Fruit fly (Drosophila melanogaster) whole organism, prepupa: ENCODE measurements around the gene CG1999.

ENCODE experiments used
- Blimp-1 ChIP-seq: fragments of 200-800 bp; sonication (Bioruptor generic); optimal IDR thresholded peaks from 3 replicates; lab custom pipeline; 2017; ENCODE audit warnings: missing biosample characterization, missing genetic modification characterization, mild to moderate bottlenecking, moderate library complexity, missing genetic modification reagents
- CG10631 ChIP-seq: fragments of 200-800 bp; sonication (Bioruptor generic); optimal IDR thresholded peaks from 2 replicates; lab custom pipeline; 2016; ENCODE audit warnings: missing biosample characterization, missing genetic modification characterization
- CG11902 ChIP-seq: fragments of 200-800 bp; sonication (Bioruptor generic); optimal IDR thresholded peaks from 3 replicates; lab custom pipeline; 2016; ENCODE audit warnings: missing biosample characterization, missing genetic modification characterization
- CG15336 ChIP-seq: fragments of 200-800 bp; sonication (Bioruptor generic); IDR thresholded peaks from 2 replicates; pipeline ENCODE4 v1.3.6; 2022; ENCODE audit warnings: missing biosample characterization, missing genetic modification characterization
- CG3032 ChIP-seq: fragments of 200-800 bp; optimal IDR thresholded peaks from 2 replicates; lab custom pipeline; 2019; ENCODE audit warnings: missing biosample characterization, mild to moderate bottlenecking, missing genetic modification characterization, moderate library complexity
- CG31627 ChIP-seq: fragments of 200-800 bp; sonication (Bioruptor generic); optimal IDR thresholded peaks from 3 replicates; lab custom pipeline; 2016; ENCODE audit warnings: missing biosample characterization, missing genetic modification characterization
- CG32006 ChIP-seq: fragments of 200-800 bp; sonication (Bioruptor generic); optimal IDR thresholded peaks from 3 replicates; lab custom pipeline; 2017; ENCODE audit warnings: missing biosample characterization, mild to moderate bottlenecking, missing genetic modification characterization
- CG34406 ChIP-seq: fragments of 200-800 bp; sonication (Bioruptor generic); optimal IDR thresholded peaks from 3 replicates; lab custom pipeline; 2016; ENCODE audit warnings: missing biosample characterization, missing genetic modification characterization
- CG3919 ChIP-seq: fragments of 200-800 bp; sonication (Bioruptor generic); optimal IDR thresholded peaks from 3 replicates; lab custom pipeline; 2016; ENCODE audit warnings: missing biosample characterization, missing genetic modification characterization
- CG4318 ChIP-seq: fragments of 200-800 bp; sonication (Bioruptor generic); optimal IDR thresholded peaks from 3 replicates; lab custom pipeline; 2017; ENCODE audit warnings: missing biosample characterization, mild to moderate bottlenecking, missing genetic modification characterization
- CG6163 ChIP-seq: fragments of 200-800 bp; sonication (Bioruptor generic); IDR thresholded peaks from 3 replicates; pipeline ENCODE4 v1.3.6; 2022; ENCODE audit warnings: missing biosample characterization, missing genetic modification characterization
- CG6276 ChIP-seq: fragments of 200-800 bp; sonication (Bioruptor generic); optimal IDR thresholded peaks from 2 replicates; lab custom pipeline; 2017; ENCODE audit warnings: missing biosample characterization, mild to moderate bottlenecking, missing genetic modification characterization
- CG6792 ChIP-seq: fragments of 200-800 bp; sonication (Bioruptor generic); optimal IDR thresholded peaks from 3 replicates; lab custom pipeline; 2016; ENCODE audit warnings: missing biosample characterization, missing genetic modification characterization
- CG6808 ChIP-seq: fragments of 200-800 bp; sonication (Bioruptor generic); optimal IDR thresholded peaks from 3 replicates; lab custom pipeline; 2017; ENCODE audit warnings: missing biosample characterization, missing genetic modification characterization, mild to moderate bottlenecking, moderate library complexity, missing genetic modification reagents
- CG6854 ChIP-seq: fragments of 200-800 bp; sonication (Bioruptor generic); optimal IDR thresholded peaks from 2 replicates; lab custom pipeline; 2017; ENCODE audit warnings: missing biosample characterization, mild to moderate bottlenecking, missing genetic modification characterization
- CG7368 ChIP-seq: fragments of 200-800 bp; sonication (Bioruptor generic); optimal IDR thresholded peaks from 3 replicates; lab custom pipeline; 2016; ENCODE audit warnings: missing biosample characterization, missing genetic modification characterization
- CG8632 ChIP-seq: fragments of 200-800 bp; sonication (Bioruptor generic); optimal IDR thresholded peaks from 3 replicates; lab custom pipeline; 2016; ENCODE audit warnings: missing biosample characterization, missing genetic modification characterization
- Eip75B ChIP-seq: fragments of 200-800 bp; sonication (Bioruptor generic); optimal IDR thresholded peaks from 3 replicates; lab custom pipeline; 2016; ENCODE audit warnings: missing biosample characterization, missing genetic modification characterization
- Eip78C ChIP-seq: fragments of 200-800 bp; sonication (Bioruptor generic); peaks from one replicate; lab custom pipeline; 2016; ENCODE audit warnings: missing biosample characterization, missing genetic modification characterization
- Eip93F ChIP-seq: fragments of 200-800 bp; sonication (Bioruptor generic); optimal IDR thresholded peaks from 2 replicates; lab custom pipeline; 2016; ENCODE audit warnings: missing biosample characterization, mild to moderate bottlenecking, missing genetic modification characterization
- Ets21C ChIP-seq: fragments of 200-800 bp; sonication (Bioruptor generic); optimal IDR thresholded peaks from 3 replicates; lab custom pipeline; 2016; ENCODE audit warnings: missing biosample characterization, missing genetic modification characterization
- Ets96B ChIP-seq: fragments of 200-800 bp; optimal IDR thresholded peaks from 2 replicates; lab custom pipeline; 2019; ENCODE audit warnings: missing biosample characterization, mild to moderate bottlenecking, missing genetic modification characterization, moderate library complexity
- Hr38 ChIP-seq: sonication (Bioruptor generic); optimal IDR thresholded peaks from 2 replicates; lab custom pipeline; 2016; ENCODE audit warnings: missing biosample characterization, missing genetic modification characterization
- Hr39 ChIP-seq: fragments of 200-800 bp; sonication (Bioruptor generic); optimal IDR thresholded peaks from 2 replicates; lab custom pipeline; 2016; ENCODE audit warnings: missing biosample characterization, missing genetic modification characterization
- Hr4 ChIP-seq: fragments of 200-800 bp; sonication (Bioruptor generic); optimal IDR thresholded peaks from 3 replicates; lab custom pipeline; 2016; ENCODE audit warnings: missing biosample characterization, missing genetic modification characterization
- Lpt ChIP-seq: fragments of 200-800 bp; sonication (Bioruptor generic); optimal IDR thresholded peaks from 3 replicates; lab custom pipeline; 2016; ENCODE audit warnings: missing biosample characterization, missing genetic modification characterization
- Met ChIP-seq: fragments of 200-800 bp; sonication (Bioruptor generic); optimal IDR thresholded peaks from 3 replicates; lab custom pipeline; 2016; ENCODE audit warnings: missing biosample characterization, missing genetic modification characterization
- OdsH ChIP-seq: fragments of 200-800 bp; sonication (Bioruptor generic); optimal IDR thresholded peaks from 3 replicates; lab custom pipeline; 2016; ENCODE audit warnings: missing biosample characterization, missing genetic modification characterization
- Smox ChIP-seq: fragments of 200-800 bp; sonication (Bioruptor generic); optimal IDR thresholded peaks from 3 replicates; lab custom pipeline; 2016; ENCODE audit warnings: missing biosample characterization, missing genetic modification characterization
- Sox102F ChIP-seq: fragments of 200-800 bp; sonication (Bioruptor generic); optimal IDR thresholded peaks from 2 replicates; lab custom pipeline; 2016; ENCODE audit warnings: missing biosample characterization, mild to moderate bottlenecking, missing genetic modification characterization
- Sox14 ChIP-seq: fragments of 200-800 bp; sonication (Bioruptor generic); optimal IDR thresholded peaks from 3 replicates; lab custom pipeline; 2016; ENCODE audit warnings: missing biosample characterization, missing genetic modification characterization
- acj6 ChIP-seq: fragments of 200-800 bp; sonication (Bioruptor generic); optimal IDR thresholded peaks from 3 replicates; lab custom pipeline; 2016; ENCODE audit warnings: missing biosample characterization, missing genetic modification characterization
- dac ChIP-seq: fragments of 200-800 bp; sonication (Bioruptor generic); optimal IDR thresholded peaks from 2 replicates; lab custom pipeline; 2017; ENCODE audit warnings: missing biosample characterization, mild to moderate bottlenecking, missing genetic modification characterization
- dsx ChIP-seq: fragments of 200-800 bp; optimal IDR thresholded peaks from 3 replicates; lab custom pipeline; 2019; ENCODE audit warnings: missing biosample characterization, mild to moderate bottlenecking, missing genetic modification characterization, moderate library complexity; ENCODE audit not compliant: poor library complexity, severe bottlenecking
- eg ChIP-seq: fragments of 200-800 bp; sonication (Bioruptor generic); IDR thresholded peaks from 3 replicates; pipeline ENCODE4 v1.3.6; 2022; ENCODE audit warnings: missing biosample characterization, missing genetic modification characterization
- esn ChIP-seq: fragments of 200-800 bp; sonication (Bioruptor generic); optimal IDR thresholded peaks from 2 replicates; lab custom pipeline; 2016; ENCODE audit warnings: missing biosample characterization, mild to moderate bottlenecking, missing genetic modification characterization, moderate library complexity
- fd59A ChIP-seq: fragments of 200-800 bp; sonication (Bioruptor generic); optimal IDR thresholded peaks from 2 replicates; lab custom pipeline; 2017; ENCODE audit warnings: missing biosample characterization, mild to moderate bottlenecking, missing genetic modification characterization, missing genetic modification reagents
- fd85E ChIP-seq: fragments of 200-800 bp; sonication (Bioruptor generic); optimal IDR thresholded peaks from 3 replicates; lab custom pipeline; 2016; ENCODE audit warnings: missing biosample characterization, missing genetic modification characterization
- fkh ChIP-seq: fragments of 200-800 bp; sonication (Bioruptor generic); optimal IDR thresholded peaks from 3 replicates; lab custom pipeline; 2017; ENCODE audit warnings: missing biosample characterization, mild to moderate bottlenecking, missing genetic modification characterization, moderate library complexity
- lz ChIP-seq: fragments of 200-800 bp; sonication (Bioruptor generic); optimal IDR thresholded peaks from 3 replicates; lab custom pipeline; 2016; ENCODE audit warnings: missing biosample characterization, missing genetic modification characterization
- net ChIP-seq: fragments of 200-800 bp; sonication (Bioruptor generic); optimal IDR thresholded peaks from 3 replicates; lab custom pipeline; 2016; ENCODE audit warnings: missing biosample characterization, missing genetic modification characterization
- pdm3 ChIP-seq: fragments of 200-800 bp; sonication (Bioruptor generic); optimal IDR thresholded peaks from 3 replicates; lab custom pipeline; 2016; ENCODE audit warnings: missing biosample characterization, missing genetic modification characterization
- ss ChIP-seq, 2 experiments: fragments of 200-800 bp; sonication (Bioruptor generic); optimal IDR thresholded peaks; 2 replicates in 1 of 2; 3 replicates in 1 of 2; lab custom pipeline; 2017 to 2018; ENCODE audit warnings: mild to moderate bottlenecking in 2 of 2, missing biosample characterization in 2 of 2, missing genetic modification characterization in 2 of 2, moderate library complexity in 1 of 2
- svp ChIP-seq: fragments of 200-800 bp; sonication (Bioruptor generic); peaks from one replicate; lab custom pipeline; 2016; ENCODE audit warnings: missing biosample characterization, missing genetic modification characterization
- topi ChIP-seq: fragments of 200-800 bp; sonication (Bioruptor generic); optimal IDR thresholded peaks from 3 replicates; lab custom pipeline; 2016; ENCODE audit warnings: missing biosample characterization, missing genetic modification characterization
- vri ChIP-seq: fragments of 200-800 bp; sonication (Bioruptor generic); optimal IDR thresholded peaks from 3 replicates; lab custom pipeline; 2016; ENCODE audit warnings: missing biosample characterization, mild to moderate bottlenecking, missing genetic modification characterization

The CG1999 gene

DNA sequence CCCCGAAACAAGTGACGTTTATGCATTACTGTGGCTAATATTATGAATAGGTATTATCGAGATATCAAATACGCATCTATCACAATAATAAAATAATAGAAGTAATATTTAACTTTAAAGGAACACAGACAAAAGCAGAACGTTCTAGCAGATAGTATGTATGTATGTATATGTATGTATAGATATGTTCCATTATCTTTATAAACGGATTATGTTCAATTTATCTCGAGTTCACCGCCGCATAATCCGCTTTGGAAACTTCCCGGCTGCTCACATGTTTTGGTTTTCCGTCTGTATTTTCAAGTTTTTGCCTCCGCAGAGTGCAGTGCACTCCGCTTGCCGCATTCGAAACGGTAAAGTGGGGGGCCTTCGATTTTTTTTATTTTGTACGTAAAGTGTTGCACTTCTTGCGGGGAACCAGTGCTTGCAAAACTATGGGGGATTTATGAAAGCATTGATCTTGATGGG, 23.0 kb upstream of the CG1999 start (continued):
- TF ChIP-seq topi (peak; percentile 78), net (GFP tag; lab: Kevin White, UChicago) (peak; percentile 73), CG31627 (GFP tag; lab: Kevin White, UChicago) (peak; percentile 28), Eip93F (GFP tag; lab: Kevin White, UChicago) (peak; percentile 82), Hr38 (GFP tag; lab: Kevin White, UChicago) (no peak), Hr4 (peak; percentile 70), CG8632 (GFP tag; lab: Kevin White, UChicago) (peak; percentile 59), pdm3 (peak; percentile 58), CG3032 (tag; lab: Kevin White, UChicago) (peak; percentile 77), Blimp-1 (GFP tag; lab: Kevin White, UChicago) (peak; percentile 30), CG6792 (GFP tag; lab: Kevin White, UChicago) (peak; percentile 53), CG15336 (peak; percentile 78), CG10631 (GFP tag; lab: Kevin White, UChicago) (peak; percentile 59), dac (GFP tag; lab: Kevin White, UChicago) (peak; percentile 23), Eip78C (peak; percentile 93), Sox102F (GFP tag; lab: Kevin White, UChicago) (peak; percentile 75), Ets96B (tag; lab: Kevin White, UChicago) (peak; percentile 79)

DNA sequence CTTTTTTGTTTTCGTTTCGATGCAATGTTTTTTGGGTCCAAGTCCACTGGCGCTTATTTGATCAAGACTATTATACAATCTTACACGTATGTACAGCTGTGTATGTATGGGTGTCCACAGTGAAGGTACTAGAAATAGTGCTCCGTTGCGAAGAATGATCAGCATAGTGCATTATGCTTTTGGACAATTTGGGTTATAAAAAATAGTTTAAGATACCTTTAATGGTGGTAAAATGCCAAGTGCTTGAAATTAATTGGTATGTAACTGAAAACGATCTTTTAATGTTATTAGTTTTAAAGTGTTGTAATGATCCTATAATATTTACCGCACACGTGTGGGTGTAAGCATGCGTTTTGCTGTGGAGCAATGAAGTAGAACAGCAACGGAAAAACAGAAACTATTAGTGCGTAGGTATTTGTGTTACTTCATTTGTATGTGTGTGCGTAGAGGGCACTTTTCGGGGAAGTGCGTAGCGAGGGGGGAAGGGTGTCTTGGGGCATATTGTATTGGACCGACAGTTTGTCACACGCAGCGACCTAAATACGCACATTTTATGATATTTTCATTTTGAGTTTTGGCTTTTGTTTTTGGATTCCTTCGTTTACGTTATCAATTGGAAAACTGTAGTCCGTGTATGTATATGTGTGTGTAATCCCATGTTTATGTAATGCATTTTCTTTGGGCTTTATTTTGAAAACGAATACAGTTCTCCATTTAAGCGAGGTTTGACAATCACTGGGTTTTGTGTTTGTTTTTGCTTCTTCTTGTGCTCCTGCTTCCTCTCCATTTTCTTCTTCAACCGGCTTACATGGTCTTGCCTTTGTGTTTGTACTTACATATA, 22.3 kb upstream of the CG1999 start:
- no peak for TF ChIP-seq Smox
- TF ChIP-seq CG11902: peak; percentile 13
- TF ChIP-seq Hr38 (GFP tag; lab: Kevin White, UChicago): no peak
- TF ChIP-seq svp (GFP tag; lab: Kevin White, UChicago): no peak
- peak; percentile 80 for TF ChIP-seq pdm3
- peak; percentile 60 for TF ChIP-seq fd59A (GFP tag; lab: Kevin White, UChicago)
- peak; percentile 22 for TF ChIP-seq Met (GFP tag; lab: Kevin White, UChicago)
- TF ChIP-seq topi: peak; percentile 28
- TF ChIP-seq CG7368 (GFP tag; lab: Kevin White, UChicago): peak; percentile 54
- peak; percentile 66 for TF ChIP-seq Lpt (GFP tag; lab: Kevin White, UChicago)
- peak; percentile 60 for TF ChIP-seq Eip75B
- TF ChIP-seq CG6854 (GFP tag; lab: Kevin White, UChicago): no peak
- TF ChIP-seq Ets96B (tag; lab: Kevin White, UChicago): peak; percentile 72
- TF ChIP-seq CG6276 (GFP tag; lab: Kevin White, UChicago): peak; percentile 82
- peak; percentile 68 for TF ChIP-seq Sox14
- TF ChIP-seq CG15336: peak; percentile 84
- TF ChIP-seq CG31627 (GFP tag; lab: Kevin White, UChicago): peak; percentile 2
- TF ChIP-seq Hr39: peak; percentile 28
- TF ChIP-seq lz: peak; percentile 14
- TF ChIP-seq fkh (GFP tag; lab: Kevin White, UChicago): peak; percentile 25
- peak; percentile 88 for TF ChIP-seq Eip78C
- peak; percentile 1 for TF ChIP-seq Sox102F (GFP tag; lab: Kevin White, UChicago)
- peak; percentile 63 for TF ChIP-seq acj6 (GFP tag; lab: Kevin White, UChicago)
- peak; percentile 70 for TF ChIP-seq CG6808 (GFP tag; lab: Kevin White, UChicago)
- TF ChIP-seq OdsH (GFP tag; lab: Kevin White, UChicago): peak; percentile 72
- no peak for TF ChIP-seq Ets21C (GFP tag; lab: Kevin White, UChicago)
- TF ChIP-seq CG34406 (GFP tag; lab: Kevin White, UChicago): peak; percentile 46
- no peak for TF ChIP-seq esn (GFP tag; lab: Kevin White, UChicago)
- TF ChIP-seq CG6163 (GFP tag; lab: Robert Waterston, UW): peak; percentile 73
- no peak for TF ChIP-seq dsx
- TF ChIP-seq ss (GFP tag; optimal IDR thresholded peaks at IDR 0.05; lab: Kevin White, UChicago): peak; percentile 20 to 36
- TF ChIP-seq Blimp-1 (GFP tag; lab: Kevin White, UChicago): no peak
- TF ChIP-seq eg (GFP tag; lab: Robert Waterston, UW): peak; percentile 79; the same call in 2 of the 3 replicates
- TF ChIP-seq vri (GFP tag; lab: Kevin White, UChicago): no peak
- TF ChIP-seq fd85E (GFP tag; lab: Kevin White, UChicago): no peak
- TF ChIP-seq CG3919 (GFP tag; lab: Kevin White, UChicago): peak; percentile 66
- peak; percentile 71 for TF ChIP-seq CG3032 (tag; lab: Kevin White, UChicago)
- peak; percentile 85 for TF ChIP-seq CG32006 (GFP tag; lab: Kevin White, UChicago)
- peak; percentile 70 for TF ChIP-seq CG4318
- TF ChIP-seq Eip93F (GFP tag; lab: Kevin White, UChicago): no peak
- peak; percentile 62 for TF ChIP-seq net (GFP tag; lab: Kevin White, UChicago)
